Worm (Caenorhabditis elegans) whole organism, late embryonic: ENCODE results near the gene F21H7.2.

Experiments used
- K02D7.2 ChIP-seq: sonication (generic microtip); optimal IDR thresholded peaks from 2 replicates; lab custom pipeline; 2017; ENCODE audit warnings: mild to moderate bottlenecking, missing genetic modification characterization, missing compliant biosample characterization
- ama-1 ChIP-seq: fragments of 150-350 bp; optimal IDR thresholded peaks from 2 replicates; lab custom pipeline; 2014
- ceh-24 ChIP-seq: sonication (generic microtip); optimal IDR thresholded peaks from 2 replicates; lab custom pipeline; 2016; ENCODE audit warnings: mild to moderate bottlenecking, missing genetic modification characterization, missing compliant biosample characterization
- lim-6 ChIP-seq: sonication (generic microtip); optimal IDR thresholded peaks from 2 replicates; lab custom pipeline; 2016; ENCODE audit warnings: missing genetic modification characterization, missing compliant biosample characterization
- nhr-11 ChIP-seq: fragments of 150-350 bp; optimal IDR thresholded peaks from 2 replicates; lab custom pipeline; 2014; ENCODE audit warnings: missing biosample characterization, missing genetic modification characterization
- pag-3 ChIP-seq: sonication (generic microtip); optimal IDR thresholded peaks from 2 replicates; lab custom pipeline; 2016; ENCODE audit warnings: missing compliant biosample characterization, missing genetic modification characterization, borderline replicate concordance
- pha-4 ChIP-seq: fragments of 150-350 bp; optimal IDR thresholded peaks from 2 replicates; lab custom pipeline; 2018; ENCODE audit warnings: missing biosample characterization, missing genetic modification reagents, missing genetic modification characterization
- tbx-2 ChIP-seq: sonication (generic microtip); optimal IDR thresholded peaks from 2 replicates; lab custom pipeline; 2016; ENCODE audit warnings: missing genetic modification characterization, missing compliant biosample characterization
- unc-55 ChIP-seq: sonication (generic microtip); optimal IDR thresholded peaks from 2 replicates; lab custom pipeline; 2017; ENCODE audit warnings: missing biosample characterization, missing genetic modification reagents, missing genetic modification characterization

- TF ChIP-seq pha-4 (tag; lab: Kevin White, UChicago) (no peak), pag-3 (tag; lab: Kevin White, UChicago) (no peak), K02D7.2 (tag; lab: Kevin White, UChicago) (no peak), nhr-11 (tag; lab: Kevin White, UChicago) (no peak), tbx-2 (tag; lab: Kevin White, UChicago) (no peak), ama-1 (no peak), unc-55 (GFP tag; lab: Kevin White, UChicago) (no peak), ceh-24 (no peak), lim-6 (no peak)
These were observed 3.2 kb downstream of the F21H7.2 start, which contains the start of gene F11A5.13 for ce11 chrV:16226581-16226980.
